Worm (Caenorhabditis elegans) whole organism, L2 larva: ENCODE results near the gene old-2.

Experiments used
- ZK546.5 ChIP-seq: sonication (generic microtip); optimal IDR thresholded peaks from 2 replicates; lab custom pipeline; 2017; ENCODE audit warnings: missing biosample characterization, missing genetic modification characterization
- zag-1 ChIP-seq: fragments of 150-350 bp; optimal IDR thresholded peaks from 2 replicates; lab custom pipeline; 2014; ENCODE audit warnings: missing biosample characterization, missing genetic modification characterization

DNA sequence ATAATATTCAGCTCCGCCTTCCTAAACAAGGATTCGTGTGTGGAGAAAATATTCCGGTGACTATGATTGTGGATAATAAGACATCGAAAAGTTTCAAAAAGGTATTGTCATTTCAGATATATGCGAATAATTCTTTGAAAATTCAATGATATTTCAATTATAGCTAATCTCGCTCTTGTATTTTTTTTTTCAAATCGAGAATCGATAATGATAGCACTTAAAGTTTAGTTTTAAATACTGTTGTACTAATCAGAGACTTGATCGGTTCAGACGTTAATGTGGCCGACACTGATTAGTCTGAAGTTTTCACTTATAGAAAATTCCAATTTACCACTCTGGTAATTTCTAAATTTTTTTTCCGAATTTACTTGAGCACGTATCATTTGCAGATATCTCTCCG lies 13.4 kb downstream of the old-2 start:
- TF ChIP-seq zag-1 (no peak), ZK546.5 (no peak)
